Worm (Caenorhabditis elegans) whole organism, early embryonic: ENCODE results near the gene tag-281.

ENCODE experiments used
- B0310.2 ChIP-seq: sonication (generic microtip); optimal IDR thresholded peaks from 2 replicates; lab custom pipeline; 2016; ENCODE audit warnings: mild to moderate bottlenecking, missing genetic modification characterization, missing compliant biosample characterization
- F13C5.2 ChIP-seq: sonication (generic microtip); optimal IDR thresholded peaks from 2 replicates; lab custom pipeline; 2017; ENCODE audit warnings: mild to moderate bottlenecking, missing genetic modification characterization, inconsistent platforms, missing compliant biosample characterization
- aly-1 ChIP-seq: sonication (generic microtip); optimal IDR thresholded peaks from 2 replicates; lab custom pipeline; 2016; ENCODE audit warnings: missing genetic modification characterization, missing compliant biosample characterization
- ama-1 ChIP-seq: fragments of 150-350 bp; optimal IDR thresholded peaks from 2 replicates; lab custom pipeline; 2014
- ceh-13 ChIP-seq: fragments of 200-800 bp; sonication (Bioruptor generic); optimal IDR thresholded peaks from 2 replicates; lab custom pipeline; 2018; ENCODE audit warnings: mild to moderate bottlenecking, missing genetic modification characterization, missing compliant biosample characterization
- ceh-36 ChIP-seq: sonication (generic microtip); optimal IDR thresholded peaks from 2 replicates; lab custom pipeline; 2016; ENCODE audit warnings: missing genetic modification characterization, inconsistent platforms, missing compliant biosample characterization
- ets-7 ChIP-seq: sonication (generic microtip); optimal IDR thresholded peaks from 2 replicates; lab custom pipeline; 2016; ENCODE audit warnings: missing genotype, missing genetic modification characterization, missing compliant biosample characterization
- flt-1 ChIP-seq: fragments of 200-800 bp; sonication (Bioruptor generic); IDR thresholded peaks from 2 replicates; pipeline ENCODE4 v1.3.6; 2022; ENCODE audit warnings: missing genetic modification characterization, missing compliant biosample characterization
- hmbx-1 ChIP-seq: sonication (generic microtip); optimal IDR thresholded peaks from 2 replicates; lab custom pipeline; 2016; ENCODE audit warnings: mild to moderate bottlenecking, missing genetic modification characterization, missing compliant biosample characterization
- hmg-4 ChIP-seq: fragments of 200-800 bp; sonication (Bioruptor generic); optimal IDR thresholded peaks from 2 replicates; lab custom pipeline; 2018; ENCODE audit warnings: mild to moderate bottlenecking, missing genetic modification characterization, missing compliant biosample characterization
- hnd-1 ChIP-seq: sonication (generic microtip); optimal IDR thresholded peaks from 2 replicates; lab custom pipeline; 2016; ENCODE audit warnings: missing genetic modification characterization, missing compliant biosample characterization
- pes-1 ChIP-seq: fragments of 200-800 bp; sonication (Bioruptor generic); IDR thresholded peaks from 2 replicates; pipeline ENCODE4 v1.3.6; 2022; ENCODE audit warnings: missing genetic modification reagents, missing genetic modification characterization, missing compliant biosample characterization
- scrt-1 ChIP-seq: fragments of 200-800 bp; sonication (Bioruptor generic); IDR thresholded peaks from 2 replicates; pipeline ENCODE4 v1.3.6; 2022; ENCODE audit warnings: missing genetic modification characterization, missing compliant biosample characterization
- sea-1 ChIP-seq: fragments of 200-800 bp; sonication (Bioruptor generic); conservative IDR thresholded peaks from 2 replicates; pipeline ENCODE4 v1.3.6; 2022; ENCODE audit warnings: missing genetic modification characterization, missing compliant biosample characterization
- tbx-11 ChIP-seq: fragments of 200-800 bp; sonication (Bioruptor generic); IDR thresholded peaks from 2 replicates; pipeline ENCODE4 v1.3.6; 2022; ENCODE audit warnings: missing genetic modification characterization, missing compliant biosample characterization
- tbx-37 ChIP-seq: fragments of 200-800 bp; sonication (Bioruptor generic); conservative IDR thresholded peaks from 2 replicates; pipeline ENCODE4 v1.3.6; 2022; ENCODE audit warnings: missing genetic modification reagents, missing genetic modification characterization, missing compliant biosample characterization
- tra-4 ChIP-seq: sonication (generic microtip); optimal IDR thresholded peaks from 2 replicates; lab custom pipeline; 2017; ENCODE audit warnings: missing genetic modification characterization, missing compliant biosample characterization

tag-281 gene

ce11 chrII:12485060-12485459 is 25.5 kb downstream of the tag-281 start, which contains the start of gene F15A4.10:
TSS of gene F15A4.10 (minus strand) at chrII:12485160.
- TF ChIP-seq F13C5.2 (no peak), flt-1 (no peak), hnd-1 (no peak), ama-1 (lab: Kevin White, UChicago) (no peak), pes-1 (GFP tag; lab: Robert Waterston, UW) (no peak), scrt-1 (GFP tag; lab: Robert Waterston, UW) (no peak), hmbx-1 (tag; lab: Kevin White, UChicago) (no peak), hmg-4 (GFP tag; lab: Kevin White, UChicago) (no peak), ets-7 (tag; lab: Kevin White, UChicago) (no peak), tbx-11 (no peak), tra-4 (tag; lab: Kevin White, UChicago) (no peak), aly-1 (tag; lab: Kevin White, UChicago) (no peak), tbx-37 (no peak), ceh-36 (no peak), ceh-13 (no peak)

- TF ChIP-seq B0310.2 (tag; lab: Kevin White, UChicago) (no peak), hmbx-1 (tag; lab: Kevin White, UChicago) (no peak), ceh-13 (no peak), ceh-36 (no peak), tbx-11 (no peak), flt-1 (no peak), F13C5.2 (no peak), sea-1 (no peak), ets-7 (tag; lab: Kevin White, UChicago) (no peak), hnd-1 (no peak), hmg-4 (GFP tag; lab: Kevin White, UChicago) (no peak), tra-4 (tag; lab: Kevin White, UChicago) (no peak)
Observed at ce11 chrII:12488810-12489209, 29.2 kb downstream of the tag-281 start.

ce11 chrII:12489903-12490302 is 30.3 kb downstream of the tag-281 start, which contains the start of gene T21B4.15:
TSS of gene T21B4.15 (plus strand) at chrII:12490203.
- TF ChIP-seq ets-7 (tag; lab: Kevin White, UChicago) (no peak), tbx-37 (no peak), hnd-1 (no peak), scrt-1 (GFP tag; lab: Robert Waterston, UW) (no peak), sea-1 (no peak), flt-1 (no peak), ama-1 (lab: Kevin White, UChicago) (no peak), F13C5.2 (no peak), tbx-11 (no peak), hmg-4 (GFP tag; lab: Kevin White, UChicago) (no peak), pes-1 (GFP tag; lab: Robert Waterston, UW) (no peak), hmbx-1 (tag; lab: Kevin White, UChicago) (no peak)

ce11 chrII:12491936-12492335 is 32.4 kb downstream of the tag-281 start, which contains the start of gene srz-6:
TSS of gene srz-6 (plus strand) at chrII:12492236.
- TF ChIP-seq ceh-36, result no peak
- TF ChIP-seq F13C5.2, result no peak
- TF ChIP-seq B0310.2 (tag; lab: Kevin White, UChicago), result no peak
- TF ChIP-seq flt-1, result no peak
- no peak for TF ChIP-seq hnd-1
- no peak for TF ChIP-seq tbx-37
- no peak for TF ChIP-seq pes-1 (GFP tag; lab: Robert Waterston, UW)
- TF ChIP-seq tra-4 (tag; lab: Kevin White, UChicago), result no peak
- TF ChIP-seq hmg-4 (GFP tag; lab: Kevin White, UChicago), result no peak
- no peak for TF ChIP-seq tbx-11
- no peak for TF ChIP-seq scrt-1 (GFP tag; lab: Robert Waterston, UW)

ce11 chrII:12494067-12494477 is 34.5 kb downstream of the tag-281 start:
- TF ChIP-seq ceh-13 (no peak), scrt-1 (GFP tag; lab: Robert Waterston, UW) (no peak), hmbx-1 (tag; lab: Kevin White, UChicago) (no peak), tbx-37 (no peak), hnd-1 (no peak), F13C5.2 (no peak), ceh-36 (no peak), hmg-4 (GFP tag; lab: Kevin White, UChicago) (no peak), B0310.2 (tag; lab: Kevin White, UChicago) (no peak), ama-1 (lab: Kevin White, UChicago) (no peak)

- TF ChIP-seq hnd-1 (peak; percentile 88), sea-1 (peak; percentile 95), hmg-4 (GFP tag; lab: Kevin White, UChicago) (peak; percentile 92), ceh-13 (peak; percentile 84), tbx-37 (peak; percentile 98), ceh-36 (peak; percentile 94), flt-1 (peak; percentile 98), tbx-11 (peak; percentile 97), B0310.2 (tag; lab: Kevin White, UChicago) (peak; percentile 91), pes-1 (GFP tag; lab: Robert Waterston, UW) (peak; percentile 98), aly-1 (tag; lab: Kevin White, UChicago) (peak; percentile 90), tra-4 (tag; lab: Kevin White, UChicago) (peak; percentile 85), hmbx-1 (tag; lab: Kevin White, UChicago) (peak; percentile 79), F13C5.2 (peak; percentile 95), ets-7 (tag; lab: Kevin White, UChicago) (peak; percentile 93), ama-1 (lab: Kevin White, UChicago) (no peak), scrt-1 (GFP tag; lab: Robert Waterston, UW) (peak; percentile 98)
Observed at ce11 chrII:12494556-12495131, 35.1 kb downstream of the tag-281 start, which contains the start of gene col-85. TSS of gene col-85 (minus strand) at chrII:12495095.

ce11 chrII:12496981-12497380 is 37.4 kb downstream of the tag-281 start, which contains the start of gene T21B4.3:
TSS of gene T21B4.3 (minus strand) at chrII:12497081.
- no peak for TF ChIP-seq ets-7 (tag; lab: Kevin White, UChicago)
- no peak for TF ChIP-seq hmg-4 (GFP tag; lab: Kevin White, UChicago)
- no peak for TF ChIP-seq pes-1 (GFP tag; lab: Robert Waterston, UW)
- TF ChIP-seq F13C5.2, result no peak
- no peak for TF ChIP-seq aly-1 (tag; lab: Kevin White, UChicago)
- TF ChIP-seq hmbx-1 (tag; lab: Kevin White, UChicago), result no peak
- no peak for TF ChIP-seq B0310.2 (tag; lab: Kevin White, UChicago)
- no peak for TF ChIP-seq tbx-11
- no peak for TF ChIP-seq ceh-36
